Fruit fly (Drosophila melanogaster): ENCODE measurements around the gene CG13310.
A peak's percentile ranks its signal among the peaks of the same experiment; 100 is the strongest.

CG13310 gene

dm6 chr3L:8751262-8751661 is 49.1 kb downstream of the CG13310 start (continued):
- TF ChIP-seq crol (GFP tag; IDR thresholded peaks at IDR 0.05) (no peak), gsb (GFP tag; IDR thresholded peaks at IDR 0.05) (no peak), CG6254 (GFP tag; optimal IDR thresholded peaks at IDR 0.05) (peak; percentile 18), ap (GFP tag; IDR thresholded peaks at IDR 0.05) (peak; percentile 52; the same call in 1 of the 2 replicates), Antp (GFP tag; optimal IDR thresholded peaks at IDR 0.05) (no peak), CG3995 (GFP tag; optimal IDR thresholded peaks at IDR 0.05) (no peak), sd (tag; optimal IDR thresholded peaks at IDR 0.05) (no peak), CG8388 (GFP tag; optimal IDR thresholded peaks at IDR 0.05) (peak; percentile 72), CG5245 (GFP tag; optimal IDR thresholded peaks at IDR 0.05) (peak; percentile 24), ERR (GFP tag; optimal IDR thresholded peaks at IDR 0.05) (peak; percentile 2), Elba2 (GFP tag; optimal IDR thresholded peaks at IDR 0.05) (no peak), tap (tag; optimal IDR thresholded peaks at IDR 0.05) (peak; percentile 25), CG34376 (GFP tag; optimal IDR thresholded peaks at IDR 0.05) (no peak), CG11695 (GFP tag; IDR thresholded peaks at IDR 0.05) (peak; percentile 50; the same call in 1 of the 3 replicates), pb (GFP tag; optimal IDR thresholded peaks at IDR 0.05) (peak; percentile 24), CG7745 (tag; optimal IDR thresholded peaks at IDR 0.05) (no peak), CG1529 (GFP tag; optimal IDR thresholded peaks at IDR 0.05) (peak; percentile 52), CG7963 (GFP tag; IDR thresholded peaks at IDR 0.05; ENCODE audit: partially characterized antibody) (no peak), CHES-1-like (GFP tag; optimal IDR thresholded peaks at IDR 0.05) (no peak), CG3407 (GFP tag; optimal IDR thresholded peaks at IDR 0.05) (peak; percentile 43), zfh2 (GFP tag; optimal IDR thresholded peaks at IDR 0.05) (no peak), lab (GFP tag; optimal IDR thresholded peaks at IDR 0.05) (peak; percentile 54)

- TF ChIP-seq CG8290 (GFP tag; optimal IDR thresholded peaks at IDR 0.05) (no peak), CG8290 (tag; optimal IDR thresholded peaks at IDR 0.05) (peak in 1 of 2 experiments; percentile 6), sd (tag; optimal IDR thresholded peaks at IDR 0.05) (peak; percentile 65), CG7839 (tag; optimal IDR thresholded peaks at IDR 0.05) (peak; percentile 25), CTCF (GFP tag; optimal IDR thresholded peaks at IDR 0.05) (no peak), Med (GFP tag) (peak; percentile 43), ac (GFP tag; optimal IDR thresholded peaks at IDR 0.05) (no peak), Fer1 (GFP tag; optimal IDR thresholded peaks at IDR 0.05) (no peak), CG7372 (GFP tag; IDR thresholded peaks at IDR 0.05) (peak; percentile 76), CG10462 (GFP tag; optimal IDR thresholded peaks at IDR 0.05) (no peak), CG2116 (GFP tag; optimal IDR thresholded peaks at IDR 0.05) (no peak), pan (optimal IDR thresholded peaks at IDR 0.05) (no peak), pan (GFP tag; optimal IDR thresholded peaks at IDR 0.05 in 1 of 2, IDR thresholded peaks at IDR 0.05 in 1 of 2) (peak in 1 of 2 experiments; percentile 57), MESR4 (GFP tag; optimal IDR thresholded peaks at IDR 0.05) (no peak), CG32767 (GFP tag; IDR thresholded peaks at IDR 0.05) (no peak), Optix (GFP tag; IDR thresholded peaks at IDR 0.05) (no peak), NFAT (GFP tag; IDR thresholded peaks at IDR 0.05) (peak; percentile 39; the same call in 1 of the 2 replicates), dmrt99B (tag; optimal IDR thresholded peaks at IDR 0.05) (peak; percentile 42), chinmo (GFP tag; IDR thresholded peaks at IDR 0.05; ENCODE audit: partially characterized antibody) (0 out of 4 replicates have a peak, but pooled peaks have one; percentile 43), CG13775 (GFP tag; optimal IDR thresholded peaks at IDR 0.05) (no peak), repo (GFP tag; optimal IDR thresholded peaks at IDR 0.05) (no peak), CG15269 (tag; optimal IDR thresholded peaks at IDR 0.05) (peak; percentile 28), CG12071 (GFP tag; optimal IDR thresholded peaks at IDR 0.05) (no peak), CG18476 (GFP tag; optimal IDR thresholded peaks at IDR 0.05) (no peak), CG4730 (GFP tag; IDR thresholded peaks at IDR 0.05) (0 out of 2 replicates have a peak, but pooled peaks have one; percentile 20), Pdp1 (GFP tag; optimal IDR thresholded peaks at IDR 0.05) (peak in 1 of 2 experiments; percentile 61), stc (GFP tag; IDR thresholded peaks at IDR 0.05) (peak; percentile 50; the same call in 1 of the 2 replicates), tin (GFP tag; optimal IDR thresholded peaks at IDR 0.05) (no peak)
Observed at dm6 chr3L:8749676-8750654, 50.4 kb downstream of the CG13310 start, which contains the start of gene CG13306. TSS of gene CG13306 (minus strand) at chr3L:8749726.

Measured in whole organism, embryonic.